Worm (Caenorhabditis elegans) whole organism, L4 larva: ENCODE measurements around the gene C27A7.9.

Source experiments
- R02D3.7 ChIP-seq: fragments of 150-350 bp; sonication (generic microtip); optimal IDR thresholded peaks from 3 replicates; lab custom pipeline; 2014; ENCODE audit warnings: missing biosample characterization, missing genetic modification characterization
- nhr-76 ChIP-seq: fragments of 150-350 bp; optimal IDR thresholded peaks from 2 replicates; lab custom pipeline; 2014; ENCODE audit warnings: missing biosample characterization, missing genetic modification characterization
- unc-39 ChIP-seq: sonication (generic microtip); optimal IDR thresholded peaks from 2 replicates; lab custom pipeline; 2017; ENCODE audit warnings: missing biosample characterization, missing genetic modification characterization

- TF ChIP-seq R02D3.7 (tag; lab: Kevin White, UChicago): no peak
- TF ChIP-seq unc-39 (tag; lab: Kevin White, UChicago): no peak
- no peak for TF ChIP-seq nhr-76
Measured at ce11 chrV:12162906-12163305, 8.5 kb upstream of the C27A7.9 start, which contains the start of gene srj-4.
